Worm (Caenorhabditis elegans) whole organism, mixed stage, embryonic: ENCODE results near the gene spp-16.

Experiments
- M03D4.4 ChIP-seq: sonication (generic microtip); optimal IDR thresholded peaks from 2 replicates; lab custom pipeline; 2017; ENCODE audit warnings: mild to moderate bottlenecking, missing genetic modification characterization, missing compliant biosample characterization
- bed-3 ChIP-seq: fragments of 200-800 bp; sonication (Bioruptor generic); optimal IDR thresholded peaks from 3 replicates; lab custom pipeline; 2018; ENCODE audit warnings: mild to moderate bottlenecking, missing genetic modification characterization, moderate library complexity, missing compliant biosample characterization
- blmp-1 ChIP-seq: fragments of 150-350 bp; optimal IDR thresholded peaks from 2 replicates; lab custom pipeline; 2014; ENCODE audit warnings: missing biosample characterization, missing genetic modification characterization
- ceh-39 ChIP-seq: fragments of 150-350 bp; optimal IDR thresholded peaks from 2 replicates; lab custom pipeline; 2014; ENCODE audit warnings: missing biosample characterization, missing genetic modification characterization
- ceh-43 ChIP-seq: fragments of 200-800 bp; sonication (Bioruptor generic); optimal IDR thresholded peaks from 2 replicates; lab custom pipeline; 2018; ENCODE audit warnings: mild to moderate bottlenecking, missing genetic modification characterization, moderate library complexity, missing compliant biosample characterization
- ceh-83 ChIP-seq: fragments of 200-800 bp; sonication (Bioruptor generic); optimal IDR thresholded peaks from 2 replicates; lab custom pipeline; 2018; ENCODE audit warnings: mild to moderate bottlenecking, missing genetic modification characterization, missing compliant biosample characterization
- ces-1 ChIP-seq: fragments of 150-350 bp; optimal IDR thresholded peaks from 2 replicates; lab custom pipeline; 2014; ENCODE audit warnings: missing biosample characterization, missing genetic modification reagents, missing genetic modification characterization
- cnd-1 ChIP-seq: fragments of 200-800 bp; sonication (Bioruptor generic); optimal IDR thresholded peaks from 2 replicates; lab custom pipeline; 2018; ENCODE audit warnings: mild to moderate bottlenecking, missing genetic modification characterization, missing compliant biosample characterization
- drap-1 ChIP-seq: fragments of 200-800 bp; sonication (Bioruptor generic); optimal IDR thresholded peaks from 3 replicates; lab custom pipeline; 2018; ENCODE audit warnings: mild to moderate bottlenecking, missing genetic modification characterization, missing compliant biosample characterization
- elt-1 ChIP-seq: sonication (generic microtip); optimal IDR thresholded peaks from 2 replicates; lab custom pipeline; 2017; ENCODE audit warnings: missing genetic modification characterization, mild to moderate bottlenecking, missing compliant biosample characterization, antibody characterized with exemption, moderate library complexity, borderline replicate concordance; ENCODE audit not compliant: insufficient read depth
- elt-3 ChIP-seq: fragments of 150-350 bp; optimal IDR thresholded peaks from 2 replicates; lab custom pipeline; 2014; ENCODE audit warnings: missing biosample characterization, missing genetic modification characterization
- flh-1 ChIP-seq: fragments of 200-800 bp; sonication (Bioruptor generic); optimal IDR thresholded peaks from 2 replicates; lab custom pipeline; 2018; ENCODE audit warnings: mild to moderate bottlenecking, missing genetic modification characterization, moderate library complexity, missing compliant biosample characterization
- ham-2 ChIP-seq: fragments of 200-800 bp; sonication (Bioruptor generic); optimal IDR thresholded peaks from 2 replicates; lab custom pipeline; 2018; ENCODE audit warnings: mild to moderate bottlenecking, missing genetic modification characterization, missing compliant biosample characterization
- hlh-1 ChIP-seq: fragments of 150-350 bp; optimal IDR thresholded peaks from 2 replicates; lab custom pipeline; 2014; ENCODE audit warnings: missing biosample characterization, missing genetic modification reagents, missing genetic modification characterization
- lin-13 ChIP-seq: fragments of 150-350 bp; optimal IDR thresholded peaks from 2 replicates; lab custom pipeline; 2014; ENCODE audit warnings: missing biosample characterization, missing genetic modification characterization
- lin-32 ChIP-seq: fragments of 200-800 bp; sonication (Bioruptor generic); optimal IDR thresholded peaks from 2 replicates; lab custom pipeline; 2018; ENCODE audit warnings: mild to moderate bottlenecking, missing genetic modification characterization, missing compliant biosample characterization
- lsy-2 ChIP-seq: fragments of 150-350 bp; optimal IDR thresholded peaks from 2 replicates; lab custom pipeline; 2014; ENCODE audit warnings: missing biosample characterization, missing genetic modification characterization
- mab-5 ChIP-seq: fragments of 150-350 bp; optimal IDR thresholded peaks from 2 replicates; lab custom pipeline; 2014; ENCODE audit warnings: missing biosample characterization, missing genetic modification characterization
- mep-1 ChIP-seq: fragments of 150-350 bp; optimal IDR thresholded peaks from 2 replicates; lab custom pipeline; 2017; ENCODE audit warnings: missing biosample characterization, missing genetic modification reagents, missing genetic modification characterization, inconsistent platforms
- mls-2 ChIP-seq: sonication (generic microtip); optimal IDR thresholded peaks from 2 replicates; lab custom pipeline; 2016; ENCODE audit warnings: mild to moderate bottlenecking, missing genetic modification characterization, moderate library complexity, missing compliant biosample characterization
- nhr-12 ChIP-seq: fragments of 150-350 bp; optimal IDR thresholded peaks from 2 replicates; lab custom pipeline; 2014; ENCODE audit warnings: missing biosample characterization, missing genetic modification characterization
- nhr-2 ChIP-seq: fragments of 150-350 bp; optimal IDR thresholded peaks from 2 replicates; lab custom pipeline; 2014; ENCODE audit warnings: missing biosample characterization, missing genetic modification characterization
- nhr-237 ChIP-seq: fragments of 150-350 bp; optimal IDR thresholded peaks from 2 replicates; lab custom pipeline; 2014; ENCODE audit warnings: missing biosample characterization, missing genetic modification characterization
- nhr-28 ChIP-seq: fragments of 150-350 bp; optimal IDR thresholded peaks from 2 replicates; lab custom pipeline; 2014; ENCODE audit warnings: missing biosample characterization, missing genetic modification characterization
- nhr-76 ChIP-seq: sonication (generic microtip); optimal IDR thresholded peaks from 2 replicates; lab custom pipeline; 2017; ENCODE audit warnings: missing biosample characterization, missing genetic modification characterization
- pha-4 ChIP-seq: fragments of 150-350 bp; optimal IDR thresholded peaks from 2 replicates; lab custom pipeline; 2018; ENCODE audit warnings: missing biosample characterization, missing genetic modification reagents, missing genetic modification characterization
- sem-2 ChIP-seq: fragments of 200-800 bp; sonication (Bioruptor generic); optimal IDR thresholded peaks from 2 replicates; lab custom pipeline; 2018; ENCODE audit warnings: mild to moderate bottlenecking, missing genetic modification characterization, missing compliant biosample characterization
- snpc-4 ChIP-seq: fragments of 150-350 bp; optimal IDR thresholded peaks from 2 replicates; lab custom pipeline; 2014; ENCODE audit warnings: missing biosample characterization, missing genetic modification characterization
- sptf-1 ChIP-seq: sonication (generic microtip); optimal IDR thresholded peaks from 2 replicates; lab custom pipeline; 2017; ENCODE audit warnings: mild to moderate bottlenecking, missing genetic modification characterization, moderate library complexity, missing compliant biosample characterization
- tbx-8 ChIP-seq: fragments of 200-800 bp; sonication (Bioruptor generic); optimal IDR thresholded peaks from 2 replicates; lab custom pipeline; 2018; ENCODE audit warnings: mild to moderate bottlenecking, missing genetic modification characterization, moderate library complexity, missing compliant biosample characterization
- unc-120 ChIP-seq: sonication (generic microtip); optimal IDR thresholded peaks from 2 replicates; lab custom pipeline; 2017; ENCODE audit warnings: missing genetic modification characterization, missing compliant biosample characterization; ENCODE audit not compliant: poor library complexity, severe bottlenecking
- unc-39 ChIP-seq: fragments of 150-350 bp; optimal IDR thresholded peaks from 2 replicates; lab custom pipeline; 2014; ENCODE audit warnings: missing biosample characterization, missing genetic modification characterization
- unc-62 ChIP-seq: fragments of 150-350 bp; optimal IDR thresholded peaks from 2 replicates; lab custom pipeline; 2014; ENCODE audit warnings: missing biosample characterization, missing genetic modification reagents, missing genetic modification characterization
- zip-8 ChIP-seq: fragments of 150-350 bp; optimal IDR thresholded peaks from 2 replicates; lab custom pipeline; 2014; ENCODE audit warnings: missing biosample characterization, missing genetic modification characterization
- ztf-11 ChIP-seq: fragments of 150-350 bp; optimal IDR thresholded peaks from 2 replicates; lab custom pipeline; 2014; ENCODE audit warnings: missing biosample characterization, missing genetic modification characterization

Gene spp-16

ce11 chrV:10898107-10898506, 3.0 kb downstream of the spp-16 start, which contains the start of gene F32D8.7:
Gene F32D8.7, plus strand, starts transcription at chrV:10898435.
- TF ChIP-seq mls-2 (tag; lab: Kevin White, UChicago) (no peak), unc-62 (peak; percentile 15), elt-3 (tag; lab: Kevin White, UChicago) (no peak), unc-39 (tag; lab: Kevin White, UChicago) (no peak), sem-2 (GFP tag; lab: Kevin White, UChicago) (no peak), ces-1 (GFP tag; lab: Kevin White, UChicago) (no peak)
- TF ChIP-seq, all 35 proteins: peak for 1

ce11 chrV:10897172-10897571, 3.9 kb downstream of the spp-16 start:
- TF ChIP-seq unc-120 (peak; percentile 98), lin-32 (GFP tag; lab: Kevin White, UChicago) (no peak), lsy-2 (tag; lab: Kevin White, UChicago) (peak; percentile 92), M03D4.4 (tag; lab: Kevin White, UChicago) (peak; percentile 73), unc-62 (peak; percentile 94), bed-3 (GFP tag; lab: Kevin White, UChicago) (peak; percentile 52), lin-13 (peak; percentile 97), ceh-39 (tag; lab: Kevin White, UChicago) (peak; percentile 99), nhr-237 (peak; percentile 97), zip-8 (tag; lab: Kevin White, UChicago) (no peak), ceh-83 (GFP tag; lab: Kevin White, UChicago) (peak; percentile 70), elt-3 (tag; lab: Kevin White, UChicago) (peak; percentile 86), elt-1 (tag; lab: Kevin White, UChicago) (peak; percentile 34), pha-4 (tag; lab: Kevin White, UChicago) (peak; percentile 99), tbx-8 (GFP tag; lab: Kevin White, UChicago) (peak; percentile 50), snpc-4 (no peak), hlh-1 (tag; lab: Kevin White, UChicago) (peak; percentile 88), flh-1 (GFP tag; lab: Kevin White, UChicago) (no peak), mab-5 (tag; lab: Kevin White, UChicago) (no peak), nhr-76 (tag; lab: Kevin White, UChicago) (no peak), nhr-28 (tag; lab: Kevin White, UChicago) (peak; percentile 14), mls-2 (tag; lab: Kevin White, UChicago) (peak; percentile 85), ztf-11 (tag; lab: Kevin White, UChicago) (peak; percentile 60), nhr-2 (tag; lab: Kevin White, UChicago) (peak; percentile 80), nhr-12 (tag; lab: Kevin White, UChicago) (peak; percentile 92), mep-1 (tag; lab: Kevin White, UChicago) (peak; percentile 99), drap-1 (GFP tag; lab: Kevin White, UChicago) (peak; percentile 88), sptf-1 (tag; lab: Kevin White, UChicago) (peak; percentile 92), ceh-43 (peak; percentile 64), blmp-1 (tag; lab: Kevin White, UChicago) (peak; percentile 33), cnd-1 (peak; percentile 74), ham-2 (peak; percentile 60), unc-39 (tag; lab: Kevin White, UChicago) (peak; percentile 42), ces-1 (GFP tag; lab: Kevin White, UChicago) (peak; percentile 84), sem-2 (GFP tag; lab: Kevin White, UChicago) (no peak)

DNA sequence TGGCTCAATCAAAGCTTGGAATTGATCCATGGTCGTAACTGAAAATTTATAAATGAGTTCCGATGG, 4.2 kb downstream of the spp-16 start, which contains the start of gene sec-61.G:
sec-61.G (minus strand) TSS at position 38 of the 66 bp plus-strand sequence.
- TF ChIP-seq blmp-1 (tag; lab: Kevin White, UChicago): no peak
- TF ChIP-seq unc-62: no peak
- no peak for TF ChIP-seq sptf-1 (tag; lab: Kevin White, UChicago)

DNA sequence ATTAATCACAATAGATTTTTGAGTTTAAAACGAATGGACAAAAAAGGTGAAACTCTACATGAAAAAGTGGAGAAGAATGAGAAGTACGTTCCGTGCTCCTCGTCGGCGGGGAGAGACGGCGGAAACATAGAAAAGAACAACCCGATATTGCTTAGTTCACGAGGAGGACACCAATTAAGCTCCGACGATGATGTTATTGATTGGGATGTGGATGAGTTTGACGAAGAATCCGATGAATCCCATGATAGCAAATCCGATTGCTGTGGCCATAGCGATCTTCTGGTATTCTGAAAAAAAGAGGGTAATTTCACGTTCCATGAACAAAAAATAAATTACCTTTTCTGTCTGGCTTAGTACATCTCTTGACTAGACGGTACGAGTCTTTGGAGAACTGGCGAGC, 4.4 kb downstream of the spp-16 start:
- TF ChIP-seq mls-2 (tag; lab: Kevin White, UChicago) (no peak), zip-8 (tag; lab: Kevin White, UChicago) (no peak), mab-5 (tag; lab: Kevin White, UChicago) (no peak), ztf-11 (tag; lab: Kevin White, UChicago) (no peak), elt-1 (tag; lab: Kevin White, UChicago) (no peak), ceh-43 (no peak), nhr-237 (no peak), blmp-1 (tag; lab: Kevin White, UChicago) (no peak), nhr-12 (tag; lab: Kevin White, UChicago) (no peak), nhr-76 (tag; lab: Kevin White, UChicago) (no peak), lin-13 (no peak), hlh-1 (tag; lab: Kevin White, UChicago) (no peak), ceh-39 (tag; lab: Kevin White, UChicago) (no peak)
